Worm (Caenorhabditis elegans) whole organism, early embryonic: Measurements from ENCODE around the gene str-180.

ENCODE experiments used
- B0310.2 ChIP-seq: sonication (generic microtip); optimal IDR thresholded peaks from 2 replicates; lab custom pipeline; 2016; ENCODE audit warnings: mild to moderate bottlenecking, missing genetic modification characterization, missing compliant biosample characterization
- F13C5.2 ChIP-seq: sonication (generic microtip); optimal IDR thresholded peaks from 2 replicates; lab custom pipeline; 2017; ENCODE audit warnings: mild to moderate bottlenecking, missing genetic modification characterization, inconsistent platforms, missing compliant biosample characterization
- aly-1 ChIP-seq: sonication (generic microtip); optimal IDR thresholded peaks from 2 replicates; lab custom pipeline; 2016; ENCODE audit warnings: missing genetic modification characterization, missing compliant biosample characterization
- ama-1 ChIP-seq: fragments of 150-350 bp; optimal IDR thresholded peaks from 2 replicates; lab custom pipeline; 2014
- ceh-13 ChIP-seq: fragments of 200-800 bp; sonication (Bioruptor generic); optimal IDR thresholded peaks from 2 replicates; lab custom pipeline; 2018; ENCODE audit warnings: mild to moderate bottlenecking, missing genetic modification characterization, missing compliant biosample characterization
- ceh-36 ChIP-seq: sonication (generic microtip); optimal IDR thresholded peaks from 2 replicates; lab custom pipeline; 2016; ENCODE audit warnings: missing genetic modification characterization, inconsistent platforms, missing compliant biosample characterization
- ets-7 ChIP-seq: sonication (generic microtip); optimal IDR thresholded peaks from 2 replicates; lab custom pipeline; 2016; ENCODE audit warnings: missing genotype, missing genetic modification characterization, missing compliant biosample characterization
- flt-1 ChIP-seq: fragments of 200-800 bp; sonication (Bioruptor generic); IDR thresholded peaks from 2 replicates; pipeline ENCODE4 v1.3.6; 2022; ENCODE audit warnings: missing genetic modification characterization, missing compliant biosample characterization
- hmbx-1 ChIP-seq: sonication (generic microtip); optimal IDR thresholded peaks from 2 replicates; lab custom pipeline; 2016; ENCODE audit warnings: mild to moderate bottlenecking, missing genetic modification characterization, missing compliant biosample characterization
- hmg-4 ChIP-seq: fragments of 200-800 bp; sonication (Bioruptor generic); optimal IDR thresholded peaks from 2 replicates; lab custom pipeline; 2018; ENCODE audit warnings: mild to moderate bottlenecking, missing genetic modification characterization, missing compliant biosample characterization
- hnd-1 ChIP-seq: sonication (generic microtip); optimal IDR thresholded peaks from 2 replicates; lab custom pipeline; 2016; ENCODE audit warnings: missing genetic modification characterization, missing compliant biosample characterization
- pes-1 ChIP-seq: fragments of 200-800 bp; sonication (Bioruptor generic); IDR thresholded peaks from 2 replicates; pipeline ENCODE4 v1.3.6; 2022; ENCODE audit warnings: missing genetic modification reagents, missing genetic modification characterization, missing compliant biosample characterization
- scrt-1 ChIP-seq: fragments of 200-800 bp; sonication (Bioruptor generic); IDR thresholded peaks from 2 replicates; pipeline ENCODE4 v1.3.6; 2022; ENCODE audit warnings: missing genetic modification characterization, missing compliant biosample characterization
- sea-1 ChIP-seq: fragments of 200-800 bp; sonication (Bioruptor generic); conservative IDR thresholded peaks from 2 replicates; pipeline ENCODE4 v1.3.6; 2022; ENCODE audit warnings: missing genetic modification characterization, missing compliant biosample characterization
- tbx-11 ChIP-seq: fragments of 200-800 bp; sonication (Bioruptor generic); IDR thresholded peaks from 2 replicates; pipeline ENCODE4 v1.3.6; 2022; ENCODE audit warnings: missing genetic modification characterization, missing compliant biosample characterization
- tbx-37 ChIP-seq: fragments of 200-800 bp; sonication (Bioruptor generic); conservative IDR thresholded peaks from 2 replicates; pipeline ENCODE4 v1.3.6; 2022; ENCODE audit warnings: missing genetic modification reagents, missing genetic modification characterization, missing compliant biosample characterization
- tra-4 ChIP-seq: sonication (generic microtip); optimal IDR thresholded peaks from 2 replicates; lab custom pipeline; 2017; ENCODE audit warnings: missing genetic modification characterization, missing compliant biosample characterization

Gene str-180

DNA sequence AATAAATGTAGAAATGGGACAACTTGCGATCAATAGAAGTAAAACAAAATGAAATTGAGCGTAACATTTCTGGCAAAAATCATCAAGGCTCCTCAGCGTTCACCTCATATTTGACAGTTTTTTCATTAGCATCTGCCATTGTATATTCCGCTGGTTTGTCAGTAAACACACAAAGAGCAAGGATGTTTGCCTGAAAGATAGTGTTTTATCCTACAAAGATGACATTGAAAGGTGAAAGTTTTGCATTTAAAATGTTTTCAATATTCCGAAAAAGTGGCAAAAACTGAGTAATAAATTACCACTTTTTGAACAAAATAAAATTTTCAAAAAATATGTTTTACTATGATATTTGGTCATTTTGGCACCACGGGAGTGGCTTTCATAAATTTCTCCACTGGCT, 17.3 kb upstream of the str-180 start:
- no peak for TF ChIP-seq ets-7 (tag; lab: Kevin White, UChicago)
- TF ChIP-seq flt-1 (GFP tag; lab: Robert Waterston, UW): no peak
- no peak for TF ChIP-seq ceh-13 (GFP tag; lab: Kevin White, UChicago)
- no peak for TF ChIP-seq tra-4 (tag; lab: Kevin White, UChicago)
- no peak for TF ChIP-seq pes-1 (GFP tag; lab: Robert Waterston, UW)

DNA sequence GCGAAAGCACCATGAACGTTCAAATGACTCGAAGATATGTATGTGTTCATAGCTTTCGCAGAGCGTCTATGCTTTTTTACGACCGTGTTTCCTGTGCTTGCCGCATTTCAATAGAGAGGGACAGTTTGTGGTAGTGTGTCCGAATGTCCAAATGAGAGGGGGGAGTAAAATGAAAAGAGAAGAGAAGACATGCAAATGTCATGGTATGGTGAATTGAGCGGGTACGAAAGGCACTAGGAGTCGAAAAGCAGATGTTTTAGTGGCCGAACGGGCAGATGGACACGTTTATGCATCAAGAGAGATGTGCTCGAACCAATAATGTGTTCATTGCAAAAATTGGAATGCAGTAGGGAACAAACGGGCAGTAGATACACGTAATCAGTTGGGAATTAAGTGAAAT, 16.9 kb upstream of the str-180 start:
- peak; percentile 18 for TF ChIP-seq hmg-4 (GFP tag; lab: Kevin White, UChicago)
- no peak for TF ChIP-seq ama-1 (lab: Kevin White, UChicago)
- no peak for TF ChIP-seq tbx-11
- no peak for TF ChIP-seq ceh-36 (tag; lab: Kevin White, UChicago)

ce11 chrV:6684541-6684940, 15.9 kb upstream of the str-180 start:
- peak; percentile 13 for TF ChIP-seq ceh-36 (tag; lab: Kevin White, UChicago)
- TF ChIP-seq F13C5.2: no peak

DNA sequence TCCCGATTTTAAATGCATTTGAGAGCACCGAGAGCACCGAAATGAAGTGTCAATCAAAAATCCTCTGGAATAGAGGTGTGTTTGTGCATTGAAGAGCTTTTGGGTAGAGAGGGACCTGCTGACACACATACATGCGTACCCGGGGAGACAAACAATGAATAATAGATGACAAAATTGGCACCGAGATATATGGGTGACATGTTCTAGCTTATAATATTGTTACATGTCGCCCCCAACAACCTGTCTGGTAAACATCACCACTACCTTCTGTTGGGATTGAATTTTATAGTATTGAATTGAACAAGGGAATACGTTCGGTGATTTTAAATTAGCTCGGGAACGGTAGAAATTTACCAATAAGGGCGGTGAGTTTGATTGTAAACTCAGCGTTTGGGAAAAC, 15.1 kb upstream of the str-180 start:
- TF ChIP-seq hmg-4 (GFP tag; lab: Kevin White, UChicago) (no peak), ets-7 (tag; lab: Kevin White, UChicago) (no peak), tra-4 (tag; lab: Kevin White, UChicago) (no peak), scrt-1 (GFP tag; lab: Robert Waterston, UW) (no peak), tbx-37 (GFP tag; lab: Robert Waterston, UW) (no peak), ama-1 (lab: Kevin White, UChicago) (no peak), F13C5.2 (no peak), ceh-36 (tag; lab: Kevin White, UChicago) (no peak)

- TF ChIP-seq hmbx-1 (tag; lab: Kevin White, UChicago) (no peak), tbx-37 (GFP tag; lab: Robert Waterston, UW) (no peak)
These were observed 14.6 kb upstream of the str-180 start for ce11 chrV:6683282-6683681.

- TF ChIP-seq scrt-1 (GFP tag; lab: Robert Waterston, UW) (no peak), F13C5.2 (no peak), ceh-36 (tag; lab: Kevin White, UChicago) (no peak), hmbx-1 (tag; lab: Kevin White, UChicago) (no peak), hnd-1 (tag; lab: Kevin White, UChicago) (no peak), tbx-11 (no peak)
These were observed 12.9 kb upstream of the str-180 start, which contains the start of gene egl-46 for ce11 chrV:6681501-6681900. Gene egl-46, minus strand, starts transcription at chrV:6681573.

DNA sequence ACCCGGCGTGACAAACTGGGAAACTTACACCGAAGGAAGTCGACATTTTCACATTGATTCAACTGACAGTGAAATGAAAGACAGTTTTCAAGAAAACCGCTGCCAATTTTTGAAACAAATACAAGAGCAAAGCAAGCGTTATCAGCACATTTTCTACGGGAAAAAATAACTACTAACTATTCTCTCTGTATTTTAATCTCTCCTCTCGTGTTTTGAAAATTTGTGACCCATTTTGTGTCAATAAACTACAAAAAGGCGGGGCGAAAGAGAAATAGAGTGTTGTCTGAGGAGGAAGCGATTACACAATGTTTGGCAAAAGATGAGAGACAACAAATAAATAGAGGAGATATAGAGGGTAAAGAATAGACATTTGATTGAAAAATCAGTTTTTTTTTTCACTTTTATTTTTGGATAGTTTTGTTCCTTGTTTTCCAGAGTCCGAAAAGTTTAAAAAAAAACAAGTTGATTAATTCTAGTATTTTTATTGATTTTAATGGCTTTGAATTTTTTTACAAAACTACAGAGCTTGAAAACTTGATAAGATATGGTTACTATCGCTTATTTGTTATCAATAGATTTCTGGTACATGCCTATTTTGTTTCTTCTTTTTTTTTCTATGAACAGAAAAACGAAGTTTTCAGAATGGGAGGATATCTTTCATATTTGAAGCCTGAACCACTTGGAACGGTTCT, 7.7 kb upstream of the str-180 start, which contains the start of gene cest-34:
Gene cest-34, plus strand, starts transcription at position 642 of the 692 bp plus-strand sequence.
- TF ChIP-seq tra-4 (tag; lab: Kevin White, UChicago) (no peak), pes-1 (GFP tag; lab: Robert Waterston, UW) (no peak), ceh-13 (GFP tag; lab: Kevin White, UChicago) (no peak)

- no peak for TF ChIP-seq pes-1 (GFP tag; lab: Robert Waterston, UW)
- TF ChIP-seq hmg-4 (GFP tag; lab: Kevin White, UChicago): no peak
- TF ChIP-seq tbx-37 (GFP tag; lab: Robert Waterston, UW): no peak
- no peak for TF ChIP-seq tra-4 (tag; lab: Kevin White, UChicago)
- no peak for TF ChIP-seq flt-1 (GFP tag; lab: Robert Waterston, UW)
- TF ChIP-seq aly-1 (tag; lab: Kevin White, UChicago): no peak
- no peak for TF ChIP-seq hmbx-1 (tag; lab: Kevin White, UChicago)
- no peak for TF ChIP-seq tbx-11
- no peak for TF ChIP-seq ets-7 (tag; lab: Kevin White, UChicago)
- TF ChIP-seq ceh-36 (tag; lab: Kevin White, UChicago): no peak
- TF ChIP-seq B0310.2 (tag; lab: Kevin White, UChicago): no peak
- no peak for TF ChIP-seq F13C5.2
- TF ChIP-seq scrt-1 (GFP tag; lab: Robert Waterston, UW): no peak
- no peak for TF ChIP-seq sea-1
- no peak for TF ChIP-seq ceh-13 (GFP tag; lab: Kevin White, UChicago)
- no peak for TF ChIP-seq hnd-1 (tag; lab: Kevin White, UChicago)
These were observed 5.3 kb upstream of the str-180 start, which contains the start of gene cest-31 for ce11 chrV:6673967-6674366. Gene cest-31, plus strand, starts transcription at chrV:6674267.

- TF ChIP-seq flt-1 (GFP tag; lab: Robert Waterston, UW) (no peak), pes-1 (GFP tag; lab: Robert Waterston, UW) (no peak), ama-1 (lab: Kevin White, UChicago) (no peak), scrt-1 (GFP tag; lab: Robert Waterston, UW) (no peak), F13C5.2 (no peak), hnd-1 (tag; lab: Kevin White, UChicago) (no peak), ceh-36 (tag; lab: Kevin White, UChicago) (no peak), aly-1 (tag; lab: Kevin White, UChicago) (no peak), B0310.2 (tag; lab: Kevin White, UChicago) (no peak), hmbx-1 (tag; lab: Kevin White, UChicago) (no peak), ceh-13 (GFP tag; lab: Kevin White, UChicago) (no peak), tra-4 (tag; lab: Kevin White, UChicago) (no peak), hmg-4 (GFP tag; lab: Kevin White, UChicago) (no peak), ets-7 (tag; lab: Kevin White, UChicago) (no peak), sea-1 (no peak)
These were observed 879 bp upstream of the str-180 start, which contains the start of gene cest-28 for ce11 chrV:6669520-6669919. Gene cest-28, plus strand, starts transcription at chrV:6669820.
